Fruit fly (Drosophila melanogaster): Measurements from ENCODE around the gene SKIP.
A peak's percentile ranks its signal among the peaks of the same experiment; 100 is the strongest.

SKIP gene

DNA sequence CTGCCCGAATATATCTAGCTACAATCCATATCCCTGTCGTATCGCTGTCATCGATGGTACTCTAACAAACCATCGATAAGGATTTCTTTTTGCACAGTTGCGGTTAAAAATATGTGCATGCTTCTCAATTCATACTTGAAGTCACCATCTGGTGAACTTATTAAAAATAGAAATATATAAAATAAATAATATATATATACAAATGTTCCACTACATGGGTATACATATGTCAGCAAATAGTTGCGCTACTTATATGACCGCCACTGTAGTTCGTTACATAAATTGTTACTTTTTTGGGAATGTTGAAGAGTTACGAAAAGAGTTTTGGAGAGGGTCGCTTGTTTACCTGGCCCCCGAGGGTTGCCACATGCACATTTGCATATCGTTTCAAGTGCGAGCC is 87.2 kb downstream of the SKIP start:
- TF ChIP-seq Dfd (GFP tag; optimal IDR thresholded peaks at IDR 0.05) (no peak), OdsH (GFP tag; optimal IDR thresholded peaks at IDR 0.05) (no peak), Hr83 (GFP tag; optimal IDR thresholded peaks at IDR 0.05; ENCODE audit: poor library complexity, severe bottlenecking) (no peak), Sp1 (GFP tag; optimal IDR thresholded peaks at IDR 0.05) (no peak), CG32264 (GFP tag; optimal IDR thresholded peaks at IDR 0.05) (no peak), Myc (optimal IDR thresholded peaks at IDR 0.05) (no peak), Vsx2 (GFP tag; optimal IDR thresholded peaks at IDR 0.05; ENCODE audit: partially characterized antibody) (no peak), CG9705 (GFP tag; optimal IDR thresholded peaks at IDR 0.05) (no peak), Mio (GFP tag; optimal IDR thresholded peaks at IDR 0.05) (no peak), lola (GFP tag; optimal IDR thresholded peaks at IDR 0.05) (no peak), dsf (GFP tag; optimal IDR thresholded peaks at IDR 0.05; ENCODE audit: borderline replicate concordance) (no peak)

DNA sequence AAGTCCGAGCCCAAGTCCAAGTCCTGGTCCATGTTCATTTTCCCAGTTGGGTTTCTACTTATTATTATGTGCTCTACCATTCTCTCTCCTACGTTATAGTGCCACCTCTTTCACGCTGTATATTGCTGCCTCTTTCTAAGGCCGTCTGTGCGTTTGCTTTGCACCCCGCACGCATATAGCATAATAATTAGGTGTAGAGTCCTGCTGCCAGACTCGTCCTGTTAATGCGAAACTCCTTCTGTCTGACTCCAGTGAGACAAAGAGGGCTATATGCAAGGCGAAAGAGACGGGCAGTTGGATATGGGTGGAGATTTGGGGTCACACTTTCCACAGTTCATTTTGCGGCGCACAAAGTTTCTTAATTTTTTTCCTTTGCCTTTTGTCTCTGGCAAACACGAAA is 89.7 kb downstream of the SKIP start:
- no peak for TF ChIP-seq Sp1 (GFP tag; optimal IDR thresholded peaks at IDR 0.05)
- no peak for TF ChIP-seq dsf (GFP tag; optimal IDR thresholded peaks at IDR 0.05; ENCODE audit: borderline replicate concordance)
- no peak for TF ChIP-seq ey (GFP tag; optimal IDR thresholded peaks at IDR 0.05)
- TF ChIP-seq tai (GFP tag; optimal IDR thresholded peaks at IDR 0.05) = no peak
- TF ChIP-seq brk (GFP tag; optimal IDR thresholded peaks at IDR 0.05) = no peak
- no peak for TF ChIP-seq dmrt93B (GFP tag; optimal IDR thresholded peaks at IDR 0.05)
- TF ChIP-seq jim (GFP tag; optimal IDR thresholded peaks at IDR 0.05) = no peak

DNA sequence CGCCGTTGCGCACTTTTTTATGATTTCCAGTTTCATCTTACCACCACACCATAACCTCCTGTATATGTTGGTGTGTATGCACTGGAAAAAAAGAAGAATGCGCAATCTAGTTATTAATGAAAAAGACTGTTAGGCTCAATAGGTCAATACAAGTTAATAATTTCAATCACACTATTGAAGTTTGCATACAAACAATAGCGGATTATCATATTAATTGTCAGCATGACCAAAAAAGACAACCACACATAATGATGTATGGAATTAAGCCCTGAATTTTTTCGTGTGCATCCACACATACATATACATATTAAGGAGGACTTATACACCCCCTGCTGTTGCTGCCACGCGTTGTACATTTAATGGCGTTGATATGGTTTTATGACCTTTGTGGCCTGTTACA is 103.1 kb downstream of the SKIP start:
- TF ChIP-seq Hr83 (GFP tag; optimal IDR thresholded peaks at IDR 0.05; ENCODE audit: poor library complexity, severe bottlenecking) = no peak
- peak; percentile 27 for TF ChIP-seq h (GFP tag; optimal IDR thresholded peaks at IDR 0.05)
- TF ChIP-seq Sp1 (GFP tag; optimal IDR thresholded peaks at IDR 0.05) = peak; percentile 1
- TF ChIP-seq foxo (GFP tag; optimal IDR thresholded peaks at IDR 0.05) = peak in 1 of 2 experiments; percentile 25
- peak; percentile 27 for TF ChIP-seq fru (GFP tag; optimal IDR thresholded peaks at IDR 0.05)
- peak; percentile 8 for TF ChIP-seq HLH106 (tag; optimal IDR thresholded peaks at IDR 0.05)
- peak; percentile 5 for TF ChIP-seq ey (GFP tag; optimal IDR thresholded peaks at IDR 0.05)
- TF ChIP-seq pan (optimal IDR thresholded peaks at IDR 0.05) = no peak

DNA sequence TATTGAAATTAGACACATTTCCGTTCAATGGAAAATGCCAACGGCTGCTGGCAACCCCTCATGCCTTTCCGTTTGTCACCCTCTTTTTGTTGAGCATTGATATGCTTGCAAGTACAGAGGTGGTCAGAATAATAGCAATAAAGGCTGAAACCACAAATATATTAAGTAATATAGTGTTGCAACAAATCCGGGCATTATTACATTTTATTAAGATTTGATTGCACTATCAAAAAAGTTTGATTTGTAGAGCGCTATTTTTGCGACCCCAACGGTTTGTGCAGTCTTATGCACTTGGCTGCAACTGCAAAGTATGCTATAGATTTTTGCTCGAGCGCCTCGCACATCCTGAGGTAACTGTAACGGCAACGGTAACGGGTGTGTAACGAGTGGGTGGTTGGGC is 126.6 kb downstream of the SKIP start:
- no peak for TF ChIP-seq woc (GFP tag; optimal IDR thresholded peaks at IDR 0.05)
- no peak for TF ChIP-seq sage (GFP tag; optimal IDR thresholded peaks at IDR 0.05)
- TF ChIP-seq CG32264 (GFP tag; optimal IDR thresholded peaks at IDR 0.05) = no peak
- no peak for TF ChIP-seq Jra (GFP tag; optimal IDR thresholded peaks at IDR 0.05)
- TF ChIP-seq sv (GFP tag; optimal IDR thresholded peaks at IDR 0.05) = no peak
- TF ChIP-seq Abd-B (GFP tag; optimal IDR thresholded peaks at IDR 0.05) = no peak
- TF ChIP-seq Myc (optimal IDR thresholded peaks at IDR 0.05) = no peak
- peak; percentile 52 for TF ChIP-seq br (GFP tag; optimal IDR thresholded peaks at IDR 0.05)
- peak; percentile 29 for TF ChIP-seq brk (GFP tag; optimal IDR thresholded peaks at IDR 0.05)
- no peak for TF ChIP-seq GATAd (GFP tag; optimal IDR thresholded peaks at IDR 0.05)
- TF ChIP-seq pan (optimal IDR thresholded peaks at IDR 0.05) = no peak
- TF ChIP-seq Hnf4 (GFP tag; optimal IDR thresholded peaks at IDR 0.05) = peak; percentile 47
- TF ChIP-seq dsf (GFP tag; optimal IDR thresholded peaks at IDR 0.05; ENCODE audit: borderline replicate concordance) = no peak
- no peak for TF ChIP-seq jim (GFP tag; optimal IDR thresholded peaks at IDR 0.05)
- no peak for TF ChIP-seq tai (GFP tag; optimal IDR thresholded peaks at IDR 0.05)
- TF ChIP-seq Sp1 (GFP tag; optimal IDR thresholded peaks at IDR 0.05) = peak; percentile 40
- TF ChIP-seq rgr (GFP tag; optimal IDR thresholded peaks at IDR 0.05) = peak; percentile 57
- peak; percentile 37 for TF ChIP-seq HLH106 (tag; optimal IDR thresholded peaks at IDR 0.05)
- no peak for TF ChIP-seq dl (GFP tag; optimal IDR thresholded peaks at IDR 0.05; ENCODE audit: insufficient read depth in 1 of 2, partially characterized antibody in 2 of 2)
- peak; percentile 41 for TF ChIP-seq OdsH (GFP tag; optimal IDR thresholded peaks at IDR 0.05)
- no peak for TF ChIP-seq usp (GFP tag; optimal IDR thresholded peaks at IDR 0.05)
- peak; percentile 72 for TF ChIP-seq h (GFP tag; optimal IDR thresholded peaks at IDR 0.05)
- peak; percentile 57 for TF ChIP-seq fru (GFP tag; optimal IDR thresholded peaks at IDR 0.05)
- TF ChIP-seq Rel (GFP tag; optimal IDR thresholded peaks at IDR 0.05) = no peak
- TF ChIP-seq Rel (tag; optimal IDR thresholded peaks at IDR 0.05) = no peak
- no peak for TF ChIP-seq lola (GFP tag; optimal IDR thresholded peaks at IDR 0.05)
- no peak for TF ChIP-seq Hr83 (GFP tag; optimal IDR thresholded peaks at IDR 0.05; ENCODE audit: poor library complexity, severe bottlenecking)
- peak; percentile 36 for TF ChIP-seq dmrt93B (GFP tag; optimal IDR thresholded peaks at IDR 0.05)
- TF ChIP-seq foxo (GFP tag; optimal IDR thresholded peaks at IDR 0.05) = peak in 1 of 2 experiments; percentile 69
- TF ChIP-seq Vsx2 (GFP tag; optimal IDR thresholded peaks at IDR 0.05; ENCODE audit: partially characterized antibody) = no peak
- TF ChIP-seq N (GFP tag; optimal IDR thresholded peaks at IDR 0.05) = no peak
- peak; percentile 11 for TF ChIP-seq CG9705 (GFP tag; optimal IDR thresholded peaks at IDR 0.05)
- peak; percentile 30 for TF ChIP-seq psq (GFP tag; optimal IDR thresholded peaks at IDR 0.05)
- no peak for TF ChIP-seq Dfd (GFP tag; optimal IDR thresholded peaks at IDR 0.05)
- no peak for TF ChIP-seq Hr78 (GFP tag; optimal IDR thresholded peaks at IDR 0.05)
- no peak for TF ChIP-seq Mio (GFP tag; optimal IDR thresholded peaks at IDR 0.05)
- no peak for TF ChIP-seq Dif (GFP tag; optimal IDR thresholded peaks at IDR 0.05; ENCODE audit: partially characterized antibody)
- TF ChIP-seq CrebA (GFP tag; optimal IDR thresholded peaks at IDR 0.05; ENCODE audit: borderline replicate concordance) = no peak
- TF ChIP-seq ey (GFP tag; optimal IDR thresholded peaks at IDR 0.05) = peak; percentile 70
